Fruit fly (Drosophila melanogaster): ENCODE results near the gene CenG1A.

dm6 chr2L:13843692-13844284 lies 8.4 kb downstream of the CenG1A start, which contains the start of gene CG33306:
- no peak for TF ChIP-seq EcR (GFP tag; optimal IDR thresholded peaks at IDR 0.05)
- TF ChIP-seq usp (GFP tag; optimal IDR thresholded peaks at IDR 0.05), result no peak

Measured in whole organism.